Fruit fly (Drosophila melanogaster): ENCODE results near the gene CG34293.

CG34293 gene

DNA sequence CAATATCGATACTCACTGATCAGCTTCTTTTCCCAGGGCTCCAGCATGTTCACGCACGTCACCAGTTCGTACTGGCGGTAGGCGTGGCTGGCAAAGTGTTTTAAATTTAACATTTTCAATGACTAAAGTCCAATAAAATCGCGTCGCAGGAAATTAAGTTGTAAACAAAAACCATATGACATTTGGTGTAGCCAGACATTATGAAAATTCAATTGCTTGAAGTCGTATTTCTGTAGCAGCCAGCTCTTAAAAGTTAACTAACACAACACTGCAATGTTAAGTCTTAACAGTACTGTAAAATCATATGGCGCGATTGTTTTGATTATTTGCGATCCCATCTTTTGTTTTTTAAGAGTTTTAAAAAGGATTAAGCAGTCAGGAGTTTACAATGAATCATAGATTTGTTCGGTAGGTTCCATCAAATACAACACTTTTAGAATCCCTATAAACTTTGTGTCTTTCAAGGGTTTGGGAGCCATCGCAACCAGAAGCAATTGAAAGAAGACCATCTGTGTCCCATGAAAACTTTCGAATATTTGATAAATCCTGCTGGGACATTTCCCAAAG lies at the start of gene CG34293, which contains the start of gene spn-D:
TSS of gene CG34293 (minus strand) at position 160 of the 567 bp plus-strand sequence.
TSS of gene spn-D (plus strand) at position 301 of the 567 bp plus-strand sequence.
- TF ChIP-seq CTCF (optimal IDR thresholded peaks at IDR 0.05), result no peak
- no peak for TF ChIP-seq CG8478 (optimal IDR thresholded peaks at IDR 0.05)

DNA sequence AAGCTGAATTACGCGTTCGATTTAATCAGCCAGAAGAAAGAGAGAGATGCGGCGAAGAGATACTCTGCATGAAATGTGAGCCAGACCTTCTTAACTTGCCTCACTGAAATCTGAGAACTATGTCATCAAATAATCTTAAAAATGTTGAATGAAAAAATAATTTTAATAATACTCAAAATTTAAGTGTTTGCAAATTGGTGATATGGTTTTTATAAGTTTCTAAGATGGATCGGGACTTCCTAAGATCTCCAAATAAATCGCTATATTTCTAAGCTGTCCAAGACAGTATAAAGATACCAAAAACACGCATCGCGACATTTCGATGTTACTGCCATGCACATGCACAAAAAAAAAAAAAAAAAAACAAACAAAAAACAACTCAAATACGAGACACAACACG lies 49.6 kb upstream of the CG34293 start:
- TF ChIP-seq CG8478 (optimal IDR thresholded peaks at IDR 0.05) (no peak), CTCF (optimal IDR thresholded peaks at IDR 0.05) (no peak)

DNA sequence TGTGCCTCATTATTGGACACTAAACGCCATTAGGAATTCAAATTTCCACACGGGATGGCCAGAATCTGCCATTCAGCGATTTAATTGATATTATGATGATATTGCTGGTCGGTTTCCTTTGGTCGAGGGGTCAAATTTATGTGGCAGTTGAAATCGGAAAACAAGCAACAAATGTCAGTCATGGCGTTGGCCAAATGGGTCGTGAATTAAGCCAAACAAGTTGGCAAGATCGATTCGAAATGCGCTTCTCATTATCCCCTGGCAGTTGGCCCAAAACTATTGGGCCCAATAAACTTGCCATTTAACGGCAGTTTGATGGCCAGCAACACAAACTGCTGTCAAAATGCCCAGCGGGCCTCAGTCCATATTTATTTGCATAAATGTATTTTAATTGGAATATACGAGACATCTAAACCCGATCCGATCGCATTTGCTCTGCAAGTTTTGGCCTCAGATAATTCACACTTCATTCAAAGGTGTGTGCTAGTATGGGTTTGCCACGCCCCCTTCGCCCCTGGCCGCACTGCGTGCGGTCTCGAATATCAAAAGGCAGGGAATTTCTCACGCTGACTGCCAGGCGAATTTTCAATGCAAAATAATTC lies 47.7 kb upstream of the CG34293 start:
- TF ChIP-seq CTCF (optimal IDR thresholded peaks at IDR 0.05), result no peak
- no peak for TF ChIP-seq CG8478 (optimal IDR thresholded peaks at IDR 0.05)

DNA sequence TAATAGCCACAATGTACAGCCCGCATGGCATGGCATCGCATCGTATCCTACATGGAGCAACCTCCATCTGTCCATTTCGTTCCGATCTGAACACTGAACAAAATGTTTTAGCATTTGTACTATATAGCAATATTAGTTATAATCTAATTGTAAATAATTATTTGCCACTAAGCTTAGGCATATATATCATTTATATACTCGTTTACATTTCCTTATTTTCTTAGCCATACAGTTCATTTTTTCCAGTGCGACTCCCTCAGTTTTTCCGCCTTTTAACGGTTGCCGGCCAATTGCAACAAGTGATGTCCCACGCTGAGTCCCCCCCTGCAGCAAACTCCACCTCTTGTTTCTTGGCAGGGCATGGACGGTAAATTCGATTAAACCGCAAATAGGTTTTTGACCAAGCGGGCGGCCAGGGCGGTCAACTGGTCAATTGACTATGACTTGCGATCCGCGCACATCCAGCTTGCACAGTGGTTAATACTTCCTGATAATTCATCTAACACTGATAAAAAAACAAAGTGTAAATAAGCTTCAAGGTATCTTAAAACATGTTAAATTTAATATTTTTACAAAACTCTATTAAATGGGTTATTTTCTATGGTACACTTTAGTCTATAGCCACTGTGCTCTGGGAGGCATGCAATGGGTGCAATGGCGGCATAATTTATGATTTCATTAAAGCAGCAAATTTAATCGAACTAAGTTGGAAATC lies 44.3 kb upstream of the CG34293 start:
- TF ChIP-seq CG8478 (optimal IDR thresholded peaks at IDR 0.05) (no peak), CTCF (optimal IDR thresholded peaks at IDR 0.05) (no peak)

DNA sequence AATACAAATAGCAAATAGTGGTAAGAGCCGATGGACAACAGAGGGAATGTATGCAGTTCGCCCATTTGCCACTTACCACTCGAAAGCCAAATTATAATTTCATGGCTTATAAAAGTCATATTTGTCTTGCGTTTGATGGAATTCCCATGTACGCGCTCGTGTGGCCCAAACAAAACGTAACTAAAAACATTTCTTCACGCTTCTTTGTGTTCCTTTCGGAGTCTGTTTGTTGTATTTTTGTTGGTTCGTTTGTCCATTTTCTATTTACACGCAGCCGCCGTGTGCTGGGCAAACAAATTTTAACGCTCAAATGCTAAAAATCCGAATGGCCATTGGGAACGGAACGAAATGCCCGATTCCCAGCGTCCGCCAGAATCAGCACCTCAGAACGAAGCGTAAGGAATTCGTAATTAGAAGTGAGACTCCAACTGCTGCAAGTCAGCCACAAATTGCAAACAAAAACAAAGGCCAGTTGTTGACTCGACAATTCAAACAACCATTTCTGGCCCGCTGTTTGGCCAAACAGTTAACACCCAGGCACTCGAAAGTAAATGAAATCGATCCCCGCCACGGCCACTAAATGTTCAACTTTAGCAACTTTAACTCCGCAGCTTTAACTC lies 43.5 kb upstream of the CG34293 start:
- TF ChIP-seq CG8478 (optimal IDR thresholded peaks at IDR 0.05) (no peak), CTCF (optimal IDR thresholded peaks at IDR 0.05) (no peak)

DNA sequence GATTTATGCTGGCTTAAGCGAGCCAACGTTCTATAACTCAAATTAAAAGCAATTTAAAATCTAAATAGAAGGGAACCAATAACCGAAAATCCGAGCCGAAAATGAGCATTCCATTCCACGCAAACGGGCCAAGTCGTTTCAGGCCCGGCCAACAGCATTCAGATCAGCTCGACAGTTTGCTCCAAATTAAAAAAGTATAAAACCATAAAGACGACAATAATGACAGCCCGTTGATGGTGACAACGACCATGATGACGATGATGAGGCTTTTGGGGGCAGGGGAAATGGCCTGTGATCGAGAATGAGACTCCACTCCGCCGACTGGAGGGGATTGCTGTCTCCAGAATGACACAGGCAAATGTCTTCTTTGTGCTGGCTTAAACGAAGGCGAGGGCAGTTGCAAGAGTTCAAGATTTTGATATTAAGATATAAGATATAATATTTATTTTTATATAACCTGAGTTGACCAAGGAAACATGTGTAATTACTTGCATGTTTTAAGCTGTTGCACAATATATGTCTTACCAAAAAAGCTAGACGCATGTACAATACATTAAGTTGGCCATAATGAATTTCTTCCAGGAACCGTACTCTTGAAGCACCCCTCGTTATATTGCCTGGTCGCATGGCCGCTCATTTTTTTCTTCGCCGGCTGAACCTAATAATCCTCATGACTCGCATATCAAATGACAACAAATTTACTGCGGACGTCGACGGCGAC lies 39.5 kb upstream of the CG34293 start:
- TF ChIP-seq CG8478 (optimal IDR thresholded peaks at IDR 0.05), result no peak
- TF ChIP-seq CTCF (optimal IDR thresholded peaks at IDR 0.05), result no peak

DNA sequence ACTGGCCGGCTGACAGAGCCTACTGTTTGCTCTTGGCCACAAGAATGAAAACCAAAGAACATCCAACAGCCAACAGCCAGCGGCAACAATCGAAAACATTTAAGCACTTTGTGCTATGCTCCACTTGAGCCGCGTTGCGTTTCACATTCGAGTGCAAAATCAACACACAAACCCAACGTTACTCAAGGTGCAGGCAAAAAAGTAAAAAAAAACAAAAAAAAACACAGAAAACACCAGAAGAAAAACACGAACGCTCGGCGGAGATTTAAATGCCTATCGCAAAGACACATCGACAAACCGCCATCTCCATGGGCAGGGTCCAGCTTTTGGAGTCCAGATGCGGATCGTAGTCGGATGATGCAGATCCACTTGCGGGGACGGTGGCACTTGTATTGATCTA lies 38.5 kb upstream of the CG34293 start:
- TF ChIP-seq CG8478 (optimal IDR thresholded peaks at IDR 0.05) (no peak), CTCF (optimal IDR thresholded peaks at IDR 0.05) (no peak)

DNA sequence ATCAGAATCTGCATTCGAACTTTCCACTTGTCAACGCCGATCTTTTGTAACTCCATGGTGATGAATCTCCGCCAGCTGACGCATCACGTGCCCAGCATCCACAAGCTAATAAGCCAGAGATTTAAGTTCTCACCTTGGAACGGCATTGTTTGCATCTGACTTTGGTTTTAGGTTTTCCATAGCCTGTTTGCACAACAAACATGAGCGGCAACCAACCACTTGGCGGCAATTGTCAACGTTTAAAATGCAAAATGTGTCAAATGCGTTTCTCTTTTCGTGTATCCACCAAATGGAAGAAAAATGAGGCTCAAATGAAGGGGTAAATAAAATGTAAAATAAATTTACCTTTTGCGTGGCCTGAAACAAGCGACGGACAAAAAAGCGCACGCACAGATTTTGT lies 37.0 kb upstream of the CG34293 start:
- TF ChIP-seq CTCF (optimal IDR thresholded peaks at IDR 0.05) (no peak), CG8478 (optimal IDR thresholded peaks at IDR 0.05) (no peak)

DNA sequence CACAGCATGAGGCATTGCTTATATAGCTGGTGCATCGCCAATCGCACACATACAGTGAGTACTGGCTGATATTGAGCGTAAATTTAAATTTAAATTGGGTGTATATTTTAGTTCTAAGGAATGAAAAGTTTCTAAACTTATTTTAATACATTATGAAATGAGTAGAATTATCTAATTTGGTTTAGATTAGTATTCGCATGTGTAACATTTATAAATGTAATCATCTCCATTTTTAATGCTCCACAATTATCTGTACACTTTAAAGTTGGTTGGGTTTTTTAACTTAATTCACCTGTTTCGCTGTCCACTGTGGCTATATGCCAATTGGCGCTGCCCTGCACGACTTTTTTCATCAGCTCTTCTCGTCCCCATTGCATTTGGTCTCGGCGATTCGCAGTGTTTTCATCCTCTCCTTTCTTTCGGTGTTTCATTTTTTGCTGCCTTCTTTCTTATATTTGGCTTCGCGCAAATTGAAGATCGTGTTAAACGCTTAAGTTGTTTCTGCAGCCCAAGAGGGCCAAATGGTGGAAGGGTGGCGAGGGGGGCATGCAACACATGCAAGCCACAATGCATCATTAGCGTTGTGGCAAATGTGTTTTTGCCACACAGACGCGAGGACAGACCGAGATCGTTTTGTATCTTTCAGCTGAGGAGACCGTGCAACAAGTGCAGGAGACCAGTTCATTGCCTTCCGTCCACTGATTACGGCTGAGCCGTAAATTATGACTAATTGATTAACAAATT lies 36.3 kb upstream of the CG34293 start:
- TF ChIP-seq CG8478 (optimal IDR thresholded peaks at IDR 0.05) (no peak), CTCF (optimal IDR thresholded peaks at IDR 0.05) (no peak)

DNA sequence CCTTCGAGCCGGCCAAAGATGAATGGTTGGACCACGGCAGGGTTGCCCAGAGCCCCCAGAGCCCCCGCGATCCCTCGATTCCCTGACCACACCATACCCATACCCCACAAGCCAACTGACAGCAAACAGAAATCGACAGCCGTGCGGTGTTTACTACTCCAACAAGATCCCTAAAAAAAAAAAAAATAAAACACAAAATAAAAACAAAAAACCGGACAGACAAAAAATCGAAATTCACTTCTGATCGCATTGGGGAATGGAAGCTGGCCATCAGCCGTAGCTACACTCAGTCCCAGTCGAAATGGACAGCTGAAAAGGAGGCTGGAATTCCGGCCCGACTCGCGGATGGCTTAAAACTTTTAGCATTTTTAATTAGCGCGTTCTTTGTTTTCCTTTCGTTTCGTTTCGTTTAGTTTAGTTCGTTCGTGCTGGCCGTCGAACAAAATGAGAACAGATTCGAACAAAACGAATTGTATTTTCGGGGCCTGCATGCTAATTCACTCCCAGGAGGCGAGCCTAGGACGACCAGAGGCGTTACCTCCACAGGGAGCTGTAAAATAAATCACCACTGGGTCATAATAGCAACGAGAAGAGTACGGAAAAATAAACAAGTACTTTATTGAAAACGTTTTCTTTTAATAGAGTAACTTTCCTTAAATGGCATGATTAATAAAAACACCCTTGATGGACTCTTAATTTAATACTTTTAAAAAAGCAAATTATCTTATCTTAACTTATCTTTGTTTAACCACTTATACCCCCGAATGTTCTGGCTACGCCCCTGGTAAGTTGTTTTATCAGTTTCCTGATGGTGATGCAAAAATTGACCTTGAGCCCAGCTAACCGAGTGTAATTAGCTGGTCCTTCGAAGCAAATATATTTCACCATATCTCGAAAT lies 33.8 kb upstream of the CG34293 start:
- TF ChIP-seq CTCF (optimal IDR thresholded peaks at IDR 0.05) (no peak), CG8478 (optimal IDR thresholded peaks at IDR 0.05) (no peak)

DNA sequence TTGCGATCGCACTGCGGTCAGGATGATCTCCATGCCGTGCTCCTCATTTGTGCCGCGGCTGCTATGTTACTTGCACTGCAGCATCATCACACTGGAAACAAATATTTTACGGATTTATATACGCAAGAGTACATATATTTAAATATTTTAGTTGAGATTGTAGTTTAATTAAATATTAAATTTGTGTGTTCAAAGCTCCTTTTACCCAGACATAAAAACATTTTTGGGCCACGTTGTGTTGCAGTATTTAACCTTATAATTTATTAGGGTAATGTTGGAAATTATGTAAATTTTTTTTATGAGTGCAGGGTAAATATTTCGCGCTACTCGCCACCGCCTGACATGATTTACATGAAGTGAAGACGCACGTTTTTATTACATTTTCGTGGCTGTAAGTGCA lies 32.2 kb upstream of the CG34293 start:
- no peak for TF ChIP-seq CG8478 (optimal IDR thresholded peaks at IDR 0.05)
- no peak for TF ChIP-seq CTCF (optimal IDR thresholded peaks at IDR 0.05)

DNA sequence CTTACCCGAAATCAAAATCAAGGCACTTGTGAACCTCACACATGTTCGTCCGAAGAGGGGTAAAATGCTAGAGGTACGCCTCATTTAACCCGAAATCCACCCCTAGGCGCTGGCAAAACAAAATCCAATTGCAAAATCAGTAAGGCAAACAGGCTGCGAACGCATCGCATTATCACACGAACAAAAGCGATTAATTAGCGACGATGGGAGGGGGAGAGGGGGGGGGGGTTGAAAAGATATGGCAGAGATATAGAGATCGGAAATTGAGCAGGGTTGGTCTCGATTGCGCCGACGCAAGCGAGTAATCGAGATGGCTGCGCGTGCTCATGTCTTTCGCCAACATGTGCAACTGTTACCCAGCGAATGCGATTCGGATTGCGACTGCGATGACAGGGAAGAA lies 31.5 kb upstream of the CG34293 start:
- no peak for TF ChIP-seq CG8478 (optimal IDR thresholded peaks at IDR 0.05)
- no peak for TF ChIP-seq CTCF (optimal IDR thresholded peaks at IDR 0.05)

DNA sequence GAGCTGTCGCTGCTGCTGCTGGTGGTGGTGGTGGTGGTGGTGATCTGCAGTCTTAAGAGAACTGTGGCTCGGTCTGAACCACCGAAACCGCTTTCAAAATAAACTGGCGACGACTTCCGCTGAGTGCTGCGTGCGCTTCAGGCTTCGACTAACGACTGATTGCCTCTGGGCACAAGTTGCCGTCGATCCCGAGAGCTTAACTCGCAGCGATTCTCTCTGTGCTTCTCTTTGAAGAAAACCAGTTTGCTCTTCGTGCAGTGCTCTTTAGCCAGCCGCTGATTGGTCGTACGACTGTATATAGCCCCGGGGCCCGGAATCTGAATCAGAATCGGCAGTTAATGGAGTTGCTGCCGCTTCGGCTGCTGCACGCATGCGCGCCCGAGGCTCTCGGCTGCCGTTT lies 28.7 kb upstream of the CG34293 start, which contains the start of gene Ser:
TSS of gene Ser (minus strand) at position 162 of the 400 bp plus-strand sequence.
- TF ChIP-seq CTCF (optimal IDR thresholded peaks at IDR 0.05) (no peak), CG8478 (optimal IDR thresholded peaks at IDR 0.05) (no peak)

All from S2 (cell line).